Fruit fly (Drosophila melanogaster) Kc167 (cell line): Measurements from ENCODE around the gene CG13409.

Experiments used
- Myc ChIP-seq: fragments of >200 bp; optimal IDR thresholded peaks from 2 replicates; lab custom pipeline; 2017; ENCODE audit warnings: missing external identifiers
- Sin3A ChIP-seq: fragments of >200 bp; optimal IDR thresholded peaks from 2 replicates; lab custom pipeline; 2018; ENCODE audit warnings: missing external identifiers
- h ChIP-seq: fragments of >200 bp; optimal IDR thresholded peaks from 3 replicates; lab custom pipeline; 2018; ENCODE audit warnings: missing external identifiers
- insv ChIP-seq: fragments of >200 bp; optimal IDR thresholded peaks from 3 replicates; lab custom pipeline; 2018; ENCODE audit warnings: missing external identifiers
- psq ChIP-seq: fragments of >200 bp; optimal IDR thresholded peaks from 2 replicates; lab custom pipeline; 2017; ENCODE audit warnings: missing external identifiers
- ttk ChIP-seq: sonication (Bioruptor generic); optimal IDR thresholded peaks from 2 replicates; lab custom pipeline; 2017; ENCODE audit warnings: missing external identifiers

- TF ChIP-seq h (lab: Kevin White, UChicago) (no peak), insv (lab: Kevin White, UChicago) (no peak), psq (lab: Kevin White, UChicago) (no peak), Myc (lab: Kevin White, UChicago) (no peak), Sin3A (lab: Kevin White, UChicago) (no peak), ttk (no peak)
These were observed 6.4 kb downstream of the CG13409 start, which contains the start of gene CG6028 for dm6 chr3R:22025320-22025719.
